Worm (Caenorhabditis elegans) whole organism, L1 larva: ENCODE results near the gene ZK721.3.
"Not testable (repeated sequence)": the region's sequence is repeated elsewhere in the genome, so short reads cannot be mapped to it uniquely, and the experiment has no call there.

Source experiments
- F16B12.6 ChIP-seq: fragments of 150-350 bp; optimal IDR thresholded peaks from 2 replicates; lab custom pipeline; 2014; ENCODE audit warnings: missing biosample characterization, missing genetic modification characterization
- aha-1 ChIP-seq: fragments of 150-350 bp; optimal IDR thresholded peaks from 2 replicates; lab custom pipeline; 2014; ENCODE audit warnings: missing biosample characterization, missing genetic modification characterization
- alr-1 ChIP-seq: fragments of 200-800 bp; sonication (Bioruptor generic); optimal IDR thresholded peaks from 2 replicates; lab custom pipeline; 2018; ENCODE audit warnings: borderline replicate concordance, mild to moderate bottlenecking, missing genetic modification characterization, missing compliant biosample characterization
- ama-1 ChIP-seq: fragments of 150-350 bp; optimal IDR thresholded peaks from 2 replicates; lab custom pipeline; 2014
- ceh-8 ChIP-seq: fragments of 200-800 bp; sonication (Bioruptor generic); optimal IDR thresholded peaks from 2 replicates; lab custom pipeline; 2018; ENCODE audit warnings: mild to moderate bottlenecking, missing genetic modification characterization, moderate library complexity, missing compliant biosample characterization
- ceh-88 ChIP-seq: fragments of 200-800 bp; sonication (Bioruptor generic); IDR thresholded peaks from 2 replicates; pipeline ENCODE4 v1.3.6; 2022; ENCODE audit warnings: missing genetic modification characterization, missing compliant biosample characterization
- dpl-1 ChIP-seq, 3 experiments: fragments of 150-350 bp in 2 of 3; sonication (generic microtip) in 1 of 3; optimal IDR thresholded peaks; 2 replicates each; lab custom pipeline; 2014 to 2017; ENCODE audit warnings: missing biosample characterization in 3 of 3, missing genetic modification characterization in 3 of 3, missing genetic modification reagents in 3 of 3
- dsc-1 ChIP-seq: sonication (generic microtip); optimal IDR thresholded peaks from 2 replicates; lab custom pipeline; 2016; ENCODE audit warnings: mild to moderate bottlenecking, missing genetic modification characterization, missing compliant biosample characterization
- efl-1 ChIP-seq, 4 experiments: fragments of 150-350 bp; optimal IDR thresholded peaks in 3 of 4; peaks in 1 of 4; 1 replicate in 1 of 4; 2 replicates in 3 of 4; lab custom pipeline; 2014; ENCODE audit warnings: missing biosample characterization in 2 of 4, missing genetic modification characterization in 2 of 4, missing genetic modification reagents in 2 of 4
- egl-13 ChIP-seq: sonication (generic microtip); optimal IDR thresholded peaks from 2 replicates; lab custom pipeline; 2016; ENCODE audit warnings: missing genotype, missing genetic modification reagents, missing genetic modification characterization, missing compliant biosample characterization
- elt-2 ChIP-seq: sonication (generic microtip); optimal IDR thresholded peaks from 2 replicates; lab custom pipeline; 2016; ENCODE audit warnings: missing genetic modification characterization, mild to moderate bottlenecking, inconsistent platforms, missing compliant biosample characterization, missing genetic modification reagents
- ets-5 ChIP-seq: fragments of 200-800 bp; sonication (Bioruptor generic); IDR thresholded peaks from 2 replicates; pipeline ENCODE4 v1.3.6; 2022; ENCODE audit warnings: missing genetic modification characterization, missing compliant biosample characterization
- hlh-4 ChIP-seq: sonication (generic microtip); optimal IDR thresholded peaks from 2 replicates; lab custom pipeline; 2016; ENCODE audit warnings: mild to moderate bottlenecking, missing genetic modification characterization, missing compliant biosample characterization
- hpl-2 ChIP-seq: fragments of 150-350 bp; optimal IDR thresholded peaks from 2 replicates; lab custom pipeline; 2014; ENCODE audit warnings: missing biosample characterization, missing genetic modification reagents, missing genetic modification characterization
- isw-1 ChIP-seq: fragments of 200-800 bp; sonication (Bioruptor generic); IDR thresholded peaks from 2 replicates; pipeline ENCODE4 v1.3.6; 2022; ENCODE audit warnings: missing genetic modification characterization, missing compliant biosample characterization
- lin-13 ChIP-seq: fragments of 150-350 bp; optimal IDR thresholded peaks from 2 replicates; lab custom pipeline; 2014; ENCODE audit warnings: missing biosample characterization, missing genetic modification reagents, missing genetic modification characterization
- lin-14 ChIP-seq: fragments of 200-800 bp; sonication (Bioruptor generic); optimal IDR thresholded peaks from 2 replicates; lab custom pipeline; 2018; ENCODE audit warnings: mild to moderate bottlenecking, missing genetic modification characterization, moderate library complexity, missing compliant biosample characterization
- lin-35 ChIP-seq, 2 experiments: fragments of 150-350 bp; optimal IDR thresholded peaks; 2 replicates each; lab custom pipeline; 2014; ENCODE audit warnings: missing biosample characterization in 2 of 2, missing genetic modification characterization in 2 of 2, missing genetic modification reagents in 2 of 2
- lin-39 ChIP-seq: fragments of 150-350 bp; optimal IDR thresholded peaks from 2 replicates; lab custom pipeline; 2014; ENCODE audit warnings: missing biosample characterization, missing genetic modification reagents, missing genetic modification characterization
- lir-3 ChIP-seq: sonication (generic microtip); optimal IDR thresholded peaks from 2 replicates; lab custom pipeline; 2016; ENCODE audit warnings: mild to moderate bottlenecking, missing genetic modification characterization, moderate library complexity, missing compliant biosample characterization; ENCODE audit not compliant: poor library complexity
- mab-9 ChIP-seq: fragments of 200-800 bp; sonication (Bioruptor generic); IDR thresholded peaks from 2 replicates; pipeline ENCODE4 v1.3.6; 2022; ENCODE audit warnings: missing genetic modification reagents, missing genetic modification characterization, missing compliant biosample characterization
- mdl-1 ChIP-seq, 2 experiments: fragments of 150-350 bp; optimal IDR thresholded peaks; 2 replicates each; lab custom pipeline; 2014 to 2017; ENCODE audit warnings: missing biosample characterization in 2 of 2, missing genetic modification characterization in 2 of 2, inconsistent platforms in 1 of 2
- mef-2 ChIP-seq: fragments of 150-350 bp; optimal IDR thresholded peaks from 2 replicates; lab custom pipeline; 2014; ENCODE audit warnings: missing biosample characterization, missing genetic modification characterization
- nhr-11 ChIP-seq: fragments of 150-350 bp; optimal IDR thresholded peaks from 2 replicates; lab custom pipeline; 2014; ENCODE audit warnings: missing biosample characterization, missing genetic modification characterization
- nhr-12 ChIP-seq: sonication (generic microtip); optimal IDR thresholded peaks from 2 replicates; lab custom pipeline; 2017; ENCODE audit warnings: missing biosample characterization, missing genetic modification characterization
- nhr-19 ChIP-seq: fragments of 200-800 bp; sonication (Bioruptor generic); conservative IDR thresholded peaks from 2 replicates; pipeline ENCODE4 v1.3.6; 2022; ENCODE audit warnings: missing genetic modification characterization, missing compliant biosample characterization
- nhr-237 ChIP-seq: fragments of 150-350 bp; optimal IDR thresholded peaks from 2 replicates; lab custom pipeline; 2014; ENCODE audit warnings: missing biosample characterization, missing genetic modification characterization
- nhr-47 ChIP-seq: sonication (generic microtip); optimal IDR thresholded peaks from 2 replicates; lab custom pipeline; 2016; ENCODE audit warnings: mild to moderate bottlenecking, missing genetic modification characterization, moderate library complexity, missing compliant biosample characterization
- pqm-1 ChIP-seq: sonication (generic microtip); optimal IDR thresholded peaks from 3 replicates; lab custom pipeline; 2017; ENCODE audit warnings: missing biosample characterization, missing genetic modification characterization
- rnt-1 ChIP-seq: sonication (generic microtip); optimal IDR thresholded peaks from 2 replicates; lab custom pipeline; 2016; ENCODE audit warnings: mild to moderate bottlenecking, missing genetic modification characterization, moderate library complexity, missing compliant biosample characterization
- skn-1 ChIP-seq: fragments of 150-350 bp; optimal IDR thresholded peaks from 2 replicates; lab custom pipeline; 2014; ENCODE audit warnings: missing biosample characterization, missing genetic modification characterization
- snpc-4 ChIP-seq: fragments of 150-350 bp; optimal IDR thresholded peaks from 2 replicates; lab custom pipeline; 2014; ENCODE audit warnings: missing biosample characterization, missing genetic modification characterization
- sox-4 ChIP-seq: sonication (generic microtip); optimal IDR thresholded peaks from 2 replicates; lab custom pipeline; 2016; ENCODE audit warnings: missing genetic modification characterization, missing compliant biosample characterization
- sptf-1 ChIP-seq: fragments of 150-350 bp; optimal IDR thresholded peaks from 2 replicates; lab custom pipeline; 2014; ENCODE audit warnings: missing biosample characterization, missing genetic modification characterization
- sup-37 ChIP-seq: fragments of 200-800 bp; sonication (Bioruptor generic); optimal IDR thresholded peaks from 2 replicates; lab custom pipeline; 2018; ENCODE audit warnings: mild to moderate bottlenecking, missing genetic modification characterization, missing compliant biosample characterization
- unc-62 ChIP-seq: fragments of 150-350 bp; optimal IDR thresholded peaks from 2 replicates; lab custom pipeline; 2014; ENCODE audit warnings: missing biosample characterization, missing genetic modification reagents, missing genetic modification characterization
- unc-86 ChIP-seq: sonication (generic microtip); optimal IDR thresholded peaks from 2 replicates; lab custom pipeline; 2016; ENCODE audit warnings: missing genetic modification characterization, missing compliant biosample characterization
- ztf-4 ChIP-seq: fragments of 150-350 bp; optimal IDR thresholded peaks from 2 replicates; lab custom pipeline; 2014; ENCODE audit warnings: missing biosample characterization, missing genetic modification characterization

ZK721.3 gene

ce11 chrX:8810908-8811307 is 26.6 kb downstream of the ZK721.3 start, which contains the start of gene R04E5.9 (continued):
- no peak for TF ChIP-seq nhr-12 (tag; lab: Kevin White, UChicago)
- TF ChIP-seq hpl-2 (GFP tag; lab: Kevin White, UChicago), result peak; percentile 27
- no peak for TF ChIP-seq sptf-1 (tag; lab: Kevin White, UChicago)
- peak; percentile 59 for TF ChIP-seq ztf-4 (tag; lab: Kevin White, UChicago)
- TF ChIP-seq hlh-4 (tag; lab: Kevin White, UChicago), result no peak
- TF ChIP-seq unc-86 (tag; lab: Kevin White, UChicago), result peak; percentile 91
- TF ChIP-seq nhr-237 (tag; lab: Kevin White, UChicago), result peak; percentile 66
- TF ChIP-seq lir-3 (tag; lab: Kevin White, UChicago), result no peak
- TF ChIP-seq dsc-1, result peak; percentile 76
- peak; percentile 69 for TF ChIP-seq sox-4 (tag; lab: Kevin White, UChicago)
- peak; percentile 13 for TF ChIP-seq ceh-8 (GFP tag; lab: Kevin White, UChicago)
- peak; percentile 99 for TF ChIP-seq lin-14 (GFP tag; lab: Kevin White, UChicago)
- peak; percentile 91 for TF ChIP-seq nhr-47 (tag; lab: Kevin White, UChicago)
- TF ChIP-seq lin-13, result peak; percentile 63
- peak; percentile 57 for TF ChIP-seq mef-2
- peak; percentile 62 for TF ChIP-seq snpc-4 (tag; lab: Kevin White, UChicago)
- peak; percentile 89 for TF ChIP-seq egl-13 (tag; lab: Kevin White, UChicago)
- TF ChIP-seq rnt-1, result peak; percentile 71
- peak; percentile 69 to 95 for TF ChIP-seq mdl-1 (tag; optimal IDR thresholded peaks at IDR 0.05; lab: Kevin White, UChicago)
- peak; percentile 21 for TF ChIP-seq ama-1 (lab: Kevin White, UChicago)
- peak; percentile 71 for TF ChIP-seq isw-1 (GFP tag; lab: Robert Waterston, UW)
- TF ChIP-seq F16B12.6 (tag; lab: Kevin White, UChicago), result peak; percentile 44
- no peak for TF ChIP-seq unc-62 (GFP tag; lab: Kevin White, UChicago)
- TF ChIP-seq mab-9 (GFP tag; lab: Robert Waterston, UW), result peak; percentile 69
- TF ChIP-seq ets-5 (GFP tag; lab: Robert Waterston, UW), result no peak
- TF ChIP-seq alr-1, result no peak
- TF ChIP-seq ceh-88 (GFP tag; lab: Robert Waterston, UW), result peak; percentile 68; the same call in 1 of the 2 replicates
- TF ChIP-seq nhr-11 (tag; lab: Kevin White, UChicago), result peak; percentile 53
- no peak for TF ChIP-seq lin-39
- no peak for TF ChIP-seq sup-37
- no peak for TF ChIP-seq aha-1 (tag; lab: Kevin White, UChicago)
- peak; percentile 76 for TF ChIP-seq skn-1 (tag; lab: Kevin White, UChicago)

ce11 chrX:8811916-8812315 is 27.6 kb downstream of the ZK721.3 start, which contains the start of gene cnnm-2:
TSS of gene cnnm-2 (plus strand) at chrX:8812105.
- TF ChIP-seq alr-1, result no peak
- TF ChIP-seq lin-35 (GFP tag; optimal IDR thresholded peaks at IDR 0.05; lab: Kevin White, UChicago), result peak in 1 of 2 experiments; percentile 30
- TF ChIP-seq elt-2, result peak; percentile 65
- peak; percentile 14 for TF ChIP-seq pqm-1 (tag; lab: Kevin White, UChicago)

ce11 chrX:8817929-8818328 is 33.6 kb downstream of the ZK721.3 start:
- TF ChIP-seq unc-62 (GFP tag; lab: Kevin White, UChicago), result no peak
- no peak for TF ChIP-seq lir-3 (tag; lab: Kevin White, UChicago)

- peak in 1 of 3 experiments; percentile 29 for TF ChIP-seq dpl-1 (GFP tag; optimal IDR thresholded peaks at IDR 0.05; lab: Kevin White, UChicago)
- 0 out of 2 replicates have a peak, but pooled peaks have one; percentile 13 for TF ChIP-seq nhr-19
- TF ChIP-seq efl-1 (optimal IDR thresholded peaks at IDR 0.05; lab: Kevin White, UChicago), result not testable (repeated sequence)
- TF ChIP-seq efl-1 (GFP tag; optimal IDR thresholded peaks at IDR 0.05 in 1 of 2; lab: Kevin White, UChicago), result peak in 1 of 2 experiments; percentile 17
- TF ChIP-seq, all 84 proteins: peak for 3; not testable (repeated sequence) for 81
These were observed 34.1 kb downstream of the ZK721.3 start for ce11 chrX:8818438-8818837.
